Worm (Caenorhabditis elegans) whole organism, early embryonic: ENCODE data around the gene puf-9.
A peak's percentile ranks its signal among the peaks of the same experiment; 100 is the strongest.

Source experiments
- F13C5.2 ChIP-seq: sonication (generic microtip); optimal IDR thresholded peaks from 2 replicates; lab custom pipeline; 2017; ENCODE audit warnings: mild to moderate bottlenecking, missing genetic modification characterization, inconsistent platforms, missing compliant biosample characterization
- aly-1 ChIP-seq: sonication (generic microtip); optimal IDR thresholded peaks from 2 replicates; lab custom pipeline; 2016; ENCODE audit warnings: missing genetic modification characterization, missing compliant biosample characterization
- ama-1 ChIP-seq: fragments of 150-350 bp; optimal IDR thresholded peaks from 2 replicates; lab custom pipeline; 2014
- ceh-13 ChIP-seq: fragments of 200-800 bp; sonication (Bioruptor generic); optimal IDR thresholded peaks from 2 replicates; lab custom pipeline; 2018; ENCODE audit warnings: mild to moderate bottlenecking, missing genetic modification characterization, missing compliant biosample characterization
- ceh-36 ChIP-seq: sonication (generic microtip); optimal IDR thresholded peaks from 2 replicates; lab custom pipeline; 2016; ENCODE audit warnings: missing genetic modification characterization, inconsistent platforms, missing compliant biosample characterization
- flt-1 ChIP-seq: fragments of 200-800 bp; sonication (Bioruptor generic); IDR thresholded peaks from 2 replicates; pipeline ENCODE4 v1.3.6; 2022; ENCODE audit warnings: missing genetic modification characterization, missing compliant biosample characterization
- hmbx-1 ChIP-seq: sonication (generic microtip); optimal IDR thresholded peaks from 2 replicates; lab custom pipeline; 2016; ENCODE audit warnings: mild to moderate bottlenecking, missing genetic modification characterization, missing compliant biosample characterization
- hmg-4 ChIP-seq: fragments of 200-800 bp; sonication (Bioruptor generic); optimal IDR thresholded peaks from 2 replicates; lab custom pipeline; 2018; ENCODE audit warnings: mild to moderate bottlenecking, missing genetic modification characterization, missing compliant biosample characterization
- hnd-1 ChIP-seq: sonication (generic microtip); optimal IDR thresholded peaks from 2 replicates; lab custom pipeline; 2016; ENCODE audit warnings: missing genetic modification characterization, missing compliant biosample characterization
- pes-1 ChIP-seq: fragments of 200-800 bp; sonication (Bioruptor generic); IDR thresholded peaks from 2 replicates; pipeline ENCODE4 v1.3.6; 2022; ENCODE audit warnings: missing genetic modification reagents, missing genetic modification characterization, missing compliant biosample characterization
- scrt-1 ChIP-seq: fragments of 200-800 bp; sonication (Bioruptor generic); IDR thresholded peaks from 2 replicates; pipeline ENCODE4 v1.3.6; 2022; ENCODE audit warnings: missing genetic modification characterization, missing compliant biosample characterization
- tbx-11 ChIP-seq: fragments of 200-800 bp; sonication (Bioruptor generic); IDR thresholded peaks from 2 replicates; pipeline ENCODE4 v1.3.6; 2022; ENCODE audit warnings: missing genetic modification characterization, missing compliant biosample characterization
- tbx-37 ChIP-seq: fragments of 200-800 bp; sonication (Bioruptor generic); conservative IDR thresholded peaks from 2 replicates; pipeline ENCODE4 v1.3.6; 2022; ENCODE audit warnings: missing genetic modification reagents, missing genetic modification characterization, missing compliant biosample characterization
- tra-4 ChIP-seq: sonication (generic microtip); optimal IDR thresholded peaks from 2 replicates; lab custom pipeline; 2017; ENCODE audit warnings: missing genetic modification characterization, missing compliant biosample characterization

ce11 chrX:5841060-5841642, at the start of gene puf-9:
- peak; percentile 89 for TF ChIP-seq F13C5.2 (tag; lab: Kevin White, UChicago)
- TF ChIP-seq tbx-11 (GFP tag; lab: Robert Waterston, UW): no peak
- TF ChIP-seq ama-1 (lab: Kevin White, UChicago): no peak
- TF ChIP-seq scrt-1 (GFP tag; lab: Robert Waterston, UW): peak; percentile 60; the same call in 1 of the 2 replicates
- TF ChIP-seq ceh-13 (GFP tag; lab: Kevin White, UChicago): no peak
- TF ChIP-seq hmg-4 (GFP tag; lab: Kevin White, UChicago): peak; percentile 84
- peak; percentile 58 for TF ChIP-seq flt-1
- TF ChIP-seq tra-4 (tag; lab: Kevin White, UChicago): no peak
- peak; percentile 34 for TF ChIP-seq aly-1
- no peak for TF ChIP-seq hmbx-1 (tag; lab: Kevin White, UChicago)
- TF ChIP-seq hnd-1 (tag; lab: Kevin White, UChicago): no peak
- no peak for TF ChIP-seq tbx-37 (GFP tag; lab: Robert Waterston, UW)
- no peak for TF ChIP-seq pes-1 (GFP tag; lab: Robert Waterston, UW)
- TF ChIP-seq ceh-36 (tag; lab: Kevin White, UChicago): no peak
